Worm (Caenorhabditis elegans) whole organism, late embryonic: ENCODE data around the gene tsct-1.

Experiments
- F13H6.1 ChIP-seq: sonication (generic microtip); optimal IDR thresholded peaks from 2 replicates; lab custom pipeline; 2016; ENCODE audit warnings: missing genetic modification characterization, missing compliant biosample characterization
- K02D7.2 ChIP-seq: sonication (generic microtip); optimal IDR thresholded peaks from 2 replicates; lab custom pipeline; 2017; ENCODE audit warnings: mild to moderate bottlenecking, missing genetic modification characterization, missing compliant biosample characterization
- T23F11.4 ChIP-seq: fragments of 200-800 bp; sonication (Bioruptor generic); optimal IDR thresholded peaks from 2 replicates; lab custom pipeline; 2018; ENCODE audit warnings: mild to moderate bottlenecking, missing genetic modification characterization, missing compliant biosample characterization
- Y22D7AL.16 ChIP-seq: sonication (generic microtip); optimal IDR thresholded peaks from 2 replicates; lab custom pipeline; 2016; ENCODE audit warnings: missing genetic modification characterization, missing compliant biosample characterization
- ahr-1 ChIP-seq: sonication (generic microtip); optimal IDR thresholded peaks from 2 replicates; lab custom pipeline; 2016; ENCODE audit warnings: missing genetic modification characterization, missing compliant biosample characterization
- ceh-14 ChIP-seq: sonication (generic microtip); optimal IDR thresholded peaks from 2 replicates; lab custom pipeline; 2016; ENCODE audit warnings: missing genotype, missing genetic modification characterization, missing compliant biosample characterization
- ceh-18 ChIP-seq: sonication (generic microtip); optimal IDR thresholded peaks from 2 replicates; lab custom pipeline; 2016; ENCODE audit warnings: missing genetic modification characterization, missing compliant biosample characterization
- ceh-19 ChIP-seq: fragments of 200-800 bp; sonication (Bioruptor generic); optimal IDR thresholded peaks from 2 replicates; lab custom pipeline; 2018; ENCODE audit warnings: mild to moderate bottlenecking, missing genetic modification characterization, missing compliant biosample characterization
- ceh-24 ChIP-seq: sonication (generic microtip); optimal IDR thresholded peaks from 2 replicates; lab custom pipeline; 2016; ENCODE audit warnings: mild to moderate bottlenecking, missing genetic modification characterization, missing compliant biosample characterization
- ceh-31 ChIP-seq: sonication (generic microtip); optimal IDR thresholded peaks from 2 replicates; lab custom pipeline; 2016; ENCODE audit warnings: missing genetic modification characterization, missing compliant biosample characterization
- ceh-34 ChIP-seq: sonication (generic microtip); optimal IDR thresholded peaks from 2 replicates; lab custom pipeline; 2016; ENCODE audit warnings: mild to moderate bottlenecking, missing genetic modification characterization, missing compliant biosample characterization
- ceh-45 ChIP-seq: fragments of 200-800 bp; sonication (Bioruptor generic); IDR thresholded peaks from 2 replicates; pipeline ENCODE4 v1.3.6; 2022; ENCODE audit warnings: missing genetic modification reagents, missing genetic modification characterization, missing compliant biosample characterization
- ceh-48 ChIP-seq: sonication (generic microtip); optimal IDR thresholded peaks from 2 replicates; lab custom pipeline; 2016; ENCODE audit warnings: missing genetic modification characterization, inconsistent platforms, missing compliant biosample characterization
- ceh-6 ChIP-seq: fragments of 200-800 bp; sonication (Bioruptor generic); optimal IDR thresholded peaks from 2 replicates; lab custom pipeline; 2018; ENCODE audit warnings: mild to moderate bottlenecking, missing genetic modification characterization, missing compliant biosample characterization
- che-1 ChIP-seq: sonication (generic microtip); optimal IDR thresholded peaks from 2 replicates; lab custom pipeline; 2016; ENCODE audit warnings: mild to moderate bottlenecking, missing genetic modification characterization, missing compliant biosample characterization
- dve-1 ChIP-seq: sonication (generic microtip); optimal IDR thresholded peaks from 2 replicates; lab custom pipeline; 2017; ENCODE audit warnings: antibody characterized with exemption, mild to moderate bottlenecking, missing genetic modification characterization, missing compliant biosample characterization
- elt-2 ChIP-seq: sonication (generic microtip); optimal IDR thresholded peaks from 2 replicates; lab custom pipeline; 2016; ENCODE audit warnings: missing genetic modification reagents, missing genetic modification characterization, missing compliant biosample characterization
- elt-4 ChIP-seq: sonication (generic microtip); optimal IDR thresholded peaks from 2 replicates; lab custom pipeline; 2016; ENCODE audit warnings: missing genetic modification characterization, missing compliant biosample characterization
- fkh-6 ChIP-seq: sonication (generic microtip); optimal IDR thresholded peaks from 2 replicates; lab custom pipeline; 2016; ENCODE audit warnings: missing genetic modification characterization, missing compliant biosample characterization
- gmeb-2 ChIP-seq: sonication (generic microtip); optimal IDR thresholded peaks from 2 replicates; lab custom pipeline; 2016; ENCODE audit warnings: missing genetic modification characterization, inconsistent platforms, missing compliant biosample characterization
- hlh-13 ChIP-seq: fragments of 200-800 bp; sonication (Bioruptor generic); optimal IDR thresholded peaks from 2 replicates; lab custom pipeline; 2018; ENCODE audit warnings: mild to moderate bottlenecking, missing genetic modification characterization, missing compliant biosample characterization
- hlh-15 ChIP-seq: sonication (generic microtip); optimal IDR thresholded peaks from 2 replicates; lab custom pipeline; 2016; ENCODE audit warnings: missing genetic modification characterization, missing compliant biosample characterization
- hlh-30 ChIP-seq: sonication (generic microtip); optimal IDR thresholded peaks from 2 replicates; lab custom pipeline; 2017; ENCODE audit warnings: antibody characterized with exemption, missing genetic modification characterization, missing compliant biosample characterization; ENCODE audit not compliant: insufficient read depth
- hlh-6 ChIP-seq: sonication (generic microtip); optimal IDR thresholded peaks from 2 replicates; lab custom pipeline; 2016; ENCODE audit warnings: missing genotype, missing genetic modification characterization, missing compliant biosample characterization
- lim-6 ChIP-seq: sonication (generic microtip); optimal IDR thresholded peaks from 2 replicates; lab custom pipeline; 2016; ENCODE audit warnings: missing genetic modification characterization, missing compliant biosample characterization
- madf-2 ChIP-seq: sonication (generic microtip); optimal IDR thresholded peaks from 2 replicates; lab custom pipeline; 2017; ENCODE audit warnings: missing genetic modification characterization, missing compliant biosample characterization
- nfya-1 ChIP-seq: sonication (generic microtip); optimal IDR thresholded peaks from 2 replicates; lab custom pipeline; 2017; ENCODE audit warnings: missing genetic modification characterization, mild to moderate bottlenecking, missing compliant biosample characterization, antibody characterized with exemption, moderate library complexity
- nhr-232 ChIP-seq: sonication (generic microtip); optimal IDR thresholded peaks from 2 replicates; lab custom pipeline; 2016; ENCODE audit warnings: missing genetic modification characterization, missing compliant biosample characterization
- npax-4 ChIP-seq: sonication (generic microtip); optimal IDR thresholded peaks from 2 replicates; lab custom pipeline; 2016; ENCODE audit warnings: missing genetic modification characterization, missing compliant biosample characterization
- odd-2 ChIP-seq: sonication (generic microtip); optimal IDR thresholded peaks from 2 replicates; lab custom pipeline; 2017; ENCODE audit warnings: antibody characterized with exemption, mild to moderate bottlenecking, missing genetic modification characterization, missing compliant biosample characterization
- pat-9 ChIP-seq: fragments of 200-800 bp; sonication (Bioruptor generic); optimal IDR thresholded peaks from 2 replicates; lab custom pipeline; 2018; ENCODE audit warnings: mild to moderate bottlenecking, missing genetic modification characterization, moderate library complexity, missing compliant biosample characterization
- pha-2 ChIP-seq: sonication (generic microtip); optimal IDR thresholded peaks from 2 replicates; lab custom pipeline; 2017; ENCODE audit warnings: mild to moderate bottlenecking, missing genetic modification characterization, missing compliant biosample characterization
- pha-4 ChIP-seq: fragments of 150-350 bp; optimal IDR thresholded peaks from 2 replicates; lab custom pipeline; 2018; ENCODE audit warnings: missing biosample characterization, missing genetic modification reagents, missing genetic modification characterization
- pqm-1 ChIP-seq: sonication (generic microtip); optimal IDR thresholded peaks from 2 replicates; lab custom pipeline; 2016; ENCODE audit warnings: missing genetic modification characterization, missing compliant biosample characterization
- ref-2 ChIP-seq: sonication (generic microtip); optimal IDR thresholded peaks from 2 replicates; lab custom pipeline; 2016; ENCODE audit warnings: missing genetic modification characterization, missing compliant biosample characterization
- rnt-1 ChIP-seq: sonication (generic microtip); optimal IDR thresholded peaks from 2 replicates; lab custom pipeline; 2016; ENCODE audit warnings: missing genetic modification characterization, missing compliant biosample characterization
- sdc-2 ChIP-seq: sonication (generic microtip); optimal IDR thresholded peaks from 2 replicates; lab custom pipeline; 2016; ENCODE audit warnings: missing genotype, missing genetic modification characterization, missing compliant biosample characterization
- sox-2 ChIP-seq: fragments of 200-800 bp; sonication (Bioruptor generic); IDR thresholded peaks from 2 replicates; pipeline ENCODE4 v1.3.6; 2022; ENCODE audit warnings: missing genetic modification reagents, missing genetic modification characterization, missing compliant biosample characterization
- sox-4 ChIP-seq: sonication (generic microtip); optimal IDR thresholded peaks from 2 replicates; lab custom pipeline; 2017; ENCODE audit warnings: mild to moderate bottlenecking, missing genetic modification characterization, inconsistent platforms, missing compliant biosample characterization
- tbx-2 ChIP-seq: sonication (generic microtip); optimal IDR thresholded peaks from 2 replicates; lab custom pipeline; 2016; ENCODE audit warnings: missing genetic modification characterization, missing compliant biosample characterization
- ttx-3 ChIP-seq: sonication (generic microtip); optimal IDR thresholded peaks from 2 replicates; lab custom pipeline; 2016; ENCODE audit warnings: missing genetic modification reagents, missing genetic modification characterization, missing compliant biosample characterization
- unc-3 ChIP-seq, 2 experiments: fragments of 200-800 bp in 1 of 2; sonication (Bioruptor generic) in 1 of 2; sonication (generic microtip) in 1 of 2; conservative IDR thresholded peaks in 1 of 2; optimal IDR thresholded peaks in 1 of 2; 2 replicates each; pipeline versions ENCODE4 v1.3.6 to Lab custom; 2016 to 2022; ENCODE audit warnings: missing compliant biosample characterization in 2 of 2, missing genetic modification characterization in 2 of 2, missing genetic modification reagents in 1 of 2
- unc-86 ChIP-seq: sonication (generic microtip); optimal IDR thresholded peaks from 2 replicates; lab custom pipeline; 2016; ENCODE audit warnings: missing genetic modification characterization, missing compliant biosample characterization
- ztf-16 ChIP-seq: sonication (generic microtip); optimal IDR thresholded peaks from 2 replicates; lab custom pipeline; 2017; ENCODE audit warnings: missing genetic modification characterization, missing compliant biosample characterization

Gene tsct-1

DNA sequence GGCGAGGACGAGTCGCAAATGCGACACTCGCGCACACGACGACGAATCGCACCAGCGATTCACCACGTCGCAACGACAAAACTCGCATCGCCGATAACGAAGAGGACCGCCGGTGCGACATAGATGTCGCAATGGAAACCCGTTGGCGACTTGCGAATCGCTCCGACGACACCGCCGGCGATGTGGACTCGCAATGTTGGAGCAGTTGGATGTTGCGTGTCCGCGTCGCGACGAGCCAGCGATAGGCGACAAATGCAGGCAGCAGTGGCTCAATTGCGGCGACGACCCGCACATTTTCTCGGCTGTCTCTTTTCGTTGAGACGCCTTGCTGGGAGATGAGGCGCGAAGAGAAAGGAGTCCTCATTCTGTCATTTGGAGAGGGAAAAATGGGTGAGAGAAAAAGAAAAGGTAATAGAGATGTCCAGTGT is 18.3 kb downstream of the tsct-1 start (continued):
- no peak for TF ChIP-seq unc-3 (GFP tag; conservative IDR thresholded peaks at IDR 0.05; lab: Robert Waterston, UW)
- TF ChIP-seq unc-3 (tag; optimal IDR thresholded peaks at IDR 0.05; lab: Kevin White, UChicago), result no peak
- no peak for TF ChIP-seq hlh-15 (tag; lab: Kevin White, UChicago)
- TF ChIP-seq ceh-34, result peak; percentile 44
- TF ChIP-seq sox-4 (tag; lab: Kevin White, UChicago), result no peak
- TF ChIP-seq sox-2 (GFP tag; lab: Robert Waterston, UW), result no peak
- TF ChIP-seq hlh-6 (tag; lab: Kevin White, UChicago), result peak; percentile 59
- peak; percentile 42 for TF ChIP-seq lim-6 (tag; lab: Kevin White, UChicago)
- TF ChIP-seq madf-2 (tag; lab: Kevin White, UChicago), result peak; percentile 99

DNA sequence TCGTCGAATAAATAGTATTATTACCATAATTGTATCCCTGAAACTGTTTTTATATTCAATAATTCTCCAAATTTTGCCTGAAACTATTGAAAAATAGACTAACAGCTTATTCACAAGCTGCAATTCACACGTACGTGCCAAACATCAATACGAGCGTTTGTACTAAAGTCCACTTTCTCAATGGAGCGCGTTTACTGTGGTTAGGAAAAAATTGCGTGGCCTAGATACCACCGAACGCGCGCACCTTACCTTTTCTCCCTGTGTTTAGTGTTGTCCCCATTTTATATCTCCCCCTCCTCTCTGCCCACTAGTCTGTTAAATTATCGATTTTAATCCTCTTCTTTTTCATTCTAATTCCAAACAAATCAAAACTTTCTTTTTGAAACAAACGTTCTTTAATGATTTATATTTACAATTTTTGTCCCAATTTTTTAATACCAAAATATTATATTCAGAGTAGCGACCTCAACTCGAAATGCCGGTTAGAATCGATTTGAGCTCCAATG is 20.4 kb downstream of the tsct-1 start, which contains the start of the genes T18D3.9 and T18D3.1:
T18D3.9 (minus strand) TSS at position 168 of the 506 bp plus-strand sequence.
T18D3.1 (plus strand) TSS at position 456 of the 506 bp plus-strand sequence.
- TF ChIP-seq nfya-1 (tag; lab: Kevin White, UChicago), result peak; percentile 16
- TF ChIP-seq tbx-2 (tag; lab: Kevin White, UChicago), result peak; percentile 30
- TF ChIP-seq ceh-48 (tag; lab: Kevin White, UChicago), result peak; percentile 36
- no peak for TF ChIP-seq ceh-14 (tag; lab: Kevin White, UChicago)
- TF ChIP-seq ceh-31 (tag; lab: Kevin White, UChicago), result peak; percentile 42
- no peak for TF ChIP-seq madf-2 (tag; lab: Kevin White, UChicago)
- peak; percentile 33 for TF ChIP-seq ref-2 (tag; lab: Kevin White, UChicago)

DNA sequence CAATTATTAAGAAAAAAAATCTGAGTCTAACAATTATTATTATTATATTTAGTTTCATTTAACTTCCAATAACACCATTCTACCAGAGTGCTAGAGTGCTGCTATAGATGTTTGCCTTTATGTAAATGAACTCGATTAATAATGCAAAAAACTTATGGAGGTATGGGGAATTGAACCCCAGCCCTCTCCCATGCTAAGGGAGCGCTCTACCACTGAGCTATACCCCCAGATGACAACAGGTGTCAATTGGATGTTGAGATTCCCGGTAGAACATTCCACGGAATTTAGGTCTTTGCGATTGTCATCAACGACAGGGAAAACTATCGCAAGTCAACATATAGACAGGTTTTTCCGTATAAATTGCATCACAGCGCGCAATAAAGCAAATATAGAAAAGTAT is 24.1 kb downstream of the tsct-1 start:
- TF ChIP-seq elt-2 (peak; percentile 44), dve-1 (tag; lab: Kevin White, UChicago) (peak; percentile 67), hlh-15 (tag; lab: Kevin White, UChicago) (peak; percentile 10), ceh-24 (tag; lab: Kevin White, UChicago) (no peak), sox-4 (tag; lab: Kevin White, UChicago) (peak; percentile 50), F13H6.1 (tag; lab: Kevin White, UChicago) (peak; percentile 50), nhr-232 (tag; lab: Kevin White, UChicago) (peak; percentile 36), hlh-6 (tag; lab: Kevin White, UChicago) (peak; percentile 39), T23F11.4 (GFP tag; lab: Kevin White, UChicago) (peak; percentile 40), ceh-19 (GFP tag; lab: Kevin White, UChicago) (peak; percentile 70), ceh-45 (peak; percentile 72), ztf-16 (tag; lab: Kevin White, UChicago) (peak; percentile 47), lim-6 (tag; lab: Kevin White, UChicago) (no peak), unc-3 (GFP tag; conservative IDR thresholded peaks at IDR 0.05; lab: Robert Waterston, UW) (peak; percentile 46; the same call in 1 of the 2 replicates), unc-3 (tag; optimal IDR thresholded peaks at IDR 0.05; lab: Kevin White, UChicago) (peak; percentile 2), ahr-1 (tag; lab: Kevin White, UChicago) (no peak), unc-86 (tag; lab: Kevin White, UChicago) (peak; percentile 50), pqm-1 (tag; lab: Kevin White, UChicago) (no peak), pha-2 (tag; lab: Kevin White, UChicago) (peak; percentile 67), nfya-1 (tag; lab: Kevin White, UChicago) (peak; percentile 53), ceh-48 (tag; lab: Kevin White, UChicago) (peak; percentile 17), ceh-6 (peak; percentile 65), K02D7.2 (peak; percentile 53), npax-4 (no peak), fkh-6 (tag; lab: Kevin White, UChicago) (peak; percentile 39), ceh-31 (tag; lab: Kevin White, UChicago) (no peak), pha-4 (tag; lab: Kevin White, UChicago) (no peak), sdc-2 (tag; lab: Kevin White, UChicago) (peak; percentile 52), Y22D7AL.16 (tag; lab: Kevin White, UChicago) (peak; percentile 55), tbx-2 (tag; lab: Kevin White, UChicago) (peak; percentile 43), ref-2 (tag; lab: Kevin White, UChicago) (peak; percentile 47), elt-4 (no peak), sox-2 (GFP tag; lab: Robert Waterston, UW) (no peak), ceh-14 (tag; lab: Kevin White, UChicago) (peak; percentile 45), ttx-3 (tag; lab: Kevin White, UChicago) (peak; percentile 41), rnt-1 (no peak), pat-9 (tag; lab: Kevin White, UChicago) (peak; percentile 69), hlh-13 (GFP tag; lab: Kevin White, UChicago) (peak; percentile 46), hlh-30 (no peak), odd-2 (tag; lab: Kevin White, UChicago) (peak; percentile 4), ceh-18 (tag; lab: Kevin White, UChicago) (no peak), gmeb-2 (tag; lab: Kevin White, UChicago) (peak; percentile 66), ceh-34 (peak; percentile 17), che-1 (tag; lab: Kevin White, UChicago) (peak; percentile 70)
